Worm (Caenorhabditis elegans): ENCODE data around the gene C33F10.8.
"Not testable (repeated sequence)": the region's sequence is repeated elsewhere in the genome, so short reads cannot be mapped to it uniquely, and the experiment has no call there.

The C33F10.8 gene

ce11 chrII:4825133-4825532 is at the start of gene C33F10.8, which contains the start of gene msp-40:
TSS of gene C33F10.8 (minus strand) at chrII:4825233.
TSS of gene msp-40 (plus strand) at chrII:4825414.
- TF ChIP-seq pat-9, hlh-15, pha-4 (tag; optimal IDR thresholded peaks at IDR 0.05): not testable (repeated sequence)

ce11 chrII:4874335-4874861 is 49.4 kb upstream of the C33F10.8 start, which contains the start of gene F11G11.15:
TSS of gene F11G11.15 (plus strand) at chrII:4874845.
- TF ChIP-seq lin-11 (tag; optimal IDR thresholded peaks at IDR 0.05) (no peak), nhr-11 (tag; optimal IDR thresholded peaks at IDR 0.05) (no peak), ref-2 (tag; optimal IDR thresholded peaks at IDR 0.05) (no peak)

DNA sequence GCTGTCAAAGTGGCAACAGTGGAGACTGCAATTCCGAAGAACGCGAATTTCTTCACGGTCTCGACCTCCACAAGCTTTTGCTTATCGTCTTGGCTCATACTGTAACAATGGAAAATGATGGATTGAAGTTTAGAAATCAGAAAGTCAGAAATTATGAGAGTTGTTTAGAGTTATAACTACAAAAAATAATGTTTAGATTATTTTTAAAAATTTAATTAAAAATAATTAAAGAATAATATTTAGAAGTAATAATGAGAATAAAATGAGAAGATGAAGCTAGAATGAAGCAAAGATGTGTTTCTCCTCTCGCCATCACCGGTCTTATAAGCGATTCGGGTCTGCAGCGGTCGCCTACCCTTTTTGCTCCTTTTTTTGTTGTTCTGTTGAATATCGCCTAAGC is 48.0 kb upstream of the C33F10.8 start, which contains the start of gene col-73:
TSS of gene col-73 (minus strand) at position 101 of the 400 bp plus-strand sequence.
- TF ChIP-seq tbx-2 (tag; optimal IDR thresholded peaks at IDR 0.05) (no peak), ama-1 (optimal IDR thresholded peaks at IDR 0.05) (no peak), rnt-1 (tag; optimal IDR thresholded peaks at IDR 0.05) (no peak)

DNA sequence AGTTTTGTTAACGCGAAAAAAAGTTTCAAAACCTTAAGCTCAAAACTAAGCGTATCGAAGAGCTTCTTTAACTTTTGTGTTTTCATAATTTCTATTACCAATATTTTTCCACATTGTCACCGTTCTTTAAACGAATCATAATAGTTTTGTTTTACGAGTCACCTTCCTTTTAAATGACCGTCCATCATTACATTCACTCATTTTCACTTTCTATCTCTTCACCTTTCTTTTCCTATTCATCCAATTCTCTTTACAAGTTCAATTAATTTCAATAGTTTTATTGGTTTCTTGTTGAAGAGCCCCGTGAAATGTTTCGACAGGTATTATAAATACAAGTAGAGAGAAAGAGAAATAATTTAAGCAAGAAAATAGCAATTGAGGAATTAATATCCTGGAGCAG is 46.8 kb upstream of the C33F10.8 start:
- TF ChIP-seq K02D7.2 (tag; optimal IDR thresholded peaks at IDR 0.05) = no peak
- TF ChIP-seq ceh-31 (tag; optimal IDR thresholded peaks at IDR 0.05) = no peak
- no peak for TF ChIP-seq F13H6.1 (tag; optimal IDR thresholded peaks at IDR 0.05)
- no peak for TF ChIP-seq ceh-48 (tag; optimal IDR thresholded peaks at IDR 0.05)
- no peak for TF ChIP-seq eyg-1 (tag; optimal IDR thresholded peaks at IDR 0.05)
- TF ChIP-seq ceh-30 (tag; optimal IDR thresholded peaks at IDR 0.05) = no peak
- TF ChIP-seq hlh-13 (GFP tag; optimal IDR thresholded peaks at IDR 0.05) = no peak
- no peak for TF ChIP-seq nhr-11 (tag; optimal IDR thresholded peaks at IDR 0.05)
- TF ChIP-seq syd-9 (tag; optimal IDR thresholded peaks at IDR 0.05) = no peak
- TF ChIP-seq ceh-6 (GFP tag; optimal IDR thresholded peaks at IDR 0.05) = no peak

DNA sequence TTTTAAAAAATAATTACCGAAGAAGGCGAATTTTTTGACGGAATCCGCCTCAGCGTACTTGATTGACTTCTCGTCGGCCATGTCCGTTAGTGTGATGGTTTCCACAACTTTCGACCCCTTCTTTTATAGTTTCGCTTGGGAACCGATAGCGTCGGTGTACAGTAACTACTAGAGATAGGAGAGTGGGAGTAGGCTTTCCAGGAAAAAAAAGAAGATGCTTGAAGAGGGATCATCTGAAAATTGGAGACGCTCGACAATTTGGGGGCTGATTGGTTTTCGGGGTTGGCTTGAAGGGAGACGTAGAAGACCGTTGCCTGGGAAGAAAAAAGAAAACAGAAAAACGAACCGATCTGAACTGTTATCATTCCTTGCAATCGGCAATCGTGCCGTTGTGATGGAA is 45.7 kb upstream of the C33F10.8 start, which contains the start of gene col-20:
TSS of gene col-20 (minus strand) at position 101 of the 400 bp plus-strand sequence.
- TF ChIP-seq ama-1 (optimal IDR thresholded peaks at IDR 0.05) (no peak), unc-42 (tag; optimal IDR thresholded peaks at IDR 0.05) (no peak), ceh-24 (tag; optimal IDR thresholded peaks at IDR 0.05) (no peak), ttx-3 (tag; optimal IDR thresholded peaks at IDR 0.05) (no peak)

DNA sequence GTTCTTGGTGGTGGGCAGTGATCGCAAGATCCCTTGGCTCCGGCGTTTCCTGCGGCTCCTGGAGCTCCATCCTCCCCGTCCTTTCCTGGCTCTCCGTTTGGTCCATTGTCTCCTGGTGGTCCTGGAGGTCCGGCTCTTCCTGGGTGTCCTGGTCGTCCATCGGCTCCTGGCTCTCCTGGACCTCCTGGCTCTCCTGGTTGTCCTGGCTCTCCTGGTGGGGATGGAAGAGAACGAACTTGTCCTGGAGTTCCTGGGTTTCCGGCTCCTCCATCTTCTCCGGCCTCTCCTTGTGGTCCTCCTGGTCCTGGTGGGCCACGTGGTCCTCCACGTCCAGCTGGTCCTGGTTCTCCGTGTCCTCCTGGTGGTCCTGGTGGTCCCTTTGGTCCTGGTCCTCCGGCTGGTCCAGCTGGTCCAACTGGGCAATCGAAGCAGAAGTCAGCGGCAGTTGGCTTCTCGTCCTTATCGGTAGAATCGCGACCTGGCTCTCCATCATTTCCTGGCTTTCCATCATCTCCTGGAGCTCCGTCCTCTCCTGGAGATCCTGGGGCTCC is 44.8 kb upstream of the C33F10.8 start:
- TF ChIP-seq lin-11 (tag; optimal IDR thresholded peaks at IDR 0.05) (no peak), sox-4 (tag; optimal IDR thresholded peaks at IDR 0.05) (no peak), pha-2 (tag; optimal IDR thresholded peaks at IDR 0.05) (no peak), ceh-31 (tag; optimal IDR thresholded peaks at IDR 0.05) (peak; percentile 18), elt-4 (tag; optimal IDR thresholded peaks at IDR 0.05) (peak; percentile 86), C38D4.7 (GFP tag; optimal IDR thresholded peaks at IDR 0.05) (no peak), ahr-1 (tag; optimal IDR thresholded peaks at IDR 0.05) (no peak), hlh-6 (tag; optimal IDR thresholded peaks at IDR 0.05) (peak; percentile 9)

- TF ChIP-seq pha-2 (tag; optimal IDR thresholded peaks at IDR 0.05) (no peak), ztf-16 (tag; optimal IDR thresholded peaks at IDR 0.05) (no peak), sox-2 (GFP tag; IDR thresholded peaks at IDR 0.05) (no peak), npax-4 (tag; optimal IDR thresholded peaks at IDR 0.05) (no peak), ceh-48 (tag; optimal IDR thresholded peaks at IDR 0.05) (no peak), pat-9 (tag; optimal IDR thresholded peaks at IDR 0.05) (no peak), Y22D7AL.16 (tag; optimal IDR thresholded peaks at IDR 0.05) (no peak), fkh-10 (GFP tag; optimal IDR thresholded peaks at IDR 0.05) (no peak), K02D7.2 (tag; optimal IDR thresholded peaks at IDR 0.05) (no peak), odd-2 (tag; optimal IDR thresholded peaks at IDR 0.05) (no peak), unc-3 (GFP tag; conservative IDR thresholded peaks at IDR 0.05) (no peak), unc-3 (tag; optimal IDR thresholded peaks at IDR 0.05) (no peak), mec-3 (tag; optimal IDR thresholded peaks at IDR 0.05; ENCODE audit: borderline replicate concordance) (no peak), tbx-2 (tag; optimal IDR thresholded peaks at IDR 0.05) (no peak), fax-1 (tag; optimal IDR thresholded peaks at IDR 0.05) (no peak), F13H6.1 (tag; optimal IDR thresholded peaks at IDR 0.05) (no peak)
These were observed 42.4 kb upstream of the C33F10.8 start, which contains the start of gene col-17 for ce11 chrII:4867476-4867875. TSS of gene col-17 (minus strand) at chrII:4867576.
